Fruit fly (Drosophila melanogaster): Measurements from ENCODE around the gene CG34345.

Gene CG34345

DNA sequence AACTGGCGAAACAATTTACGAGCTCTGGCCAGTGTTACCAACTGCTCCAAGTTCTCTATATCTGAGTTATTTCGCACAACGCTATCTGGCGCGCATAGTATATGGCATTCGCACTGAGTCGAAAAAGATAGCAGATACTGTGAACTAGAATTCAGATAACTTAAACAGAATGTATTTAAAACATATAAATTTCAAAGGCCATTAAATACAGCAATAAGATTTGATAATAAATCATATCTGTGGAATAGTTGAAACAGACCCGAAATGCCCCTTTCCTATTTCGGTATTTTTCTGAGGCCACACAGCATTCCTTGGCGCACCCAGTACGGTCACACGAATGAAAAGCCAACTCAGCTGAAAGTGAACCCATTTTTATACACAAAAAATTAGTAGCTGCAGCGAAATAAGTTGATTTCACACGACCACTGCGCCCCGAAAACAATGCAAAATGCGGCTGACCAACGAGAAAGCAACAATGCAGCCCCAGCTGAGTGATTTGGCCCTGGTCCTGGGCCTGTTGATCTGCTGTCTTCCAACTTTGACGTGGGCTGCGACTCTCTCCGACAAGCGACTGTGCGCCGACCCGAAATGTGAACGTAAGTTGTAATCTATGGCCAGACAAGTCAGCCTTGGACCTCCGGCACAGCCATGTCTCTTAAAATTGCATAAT, 26.3 kb downstream of the CG34345 start, which contains the start of the genes CG31635 and Tango1 (continued):
- TF ChIP-seq CG30431 (GFP tag; optimal IDR thresholded peaks at IDR 0.05) = no peak
- TF ChIP-seq Sox100B (GFP tag; optimal IDR thresholded peaks at IDR 0.05) = no peak
- TF ChIP-seq sens-2 (GFP tag; IDR thresholded peaks at IDR 0.05) = no peak
- peak; percentile 92 for TF ChIP-seq CG17186 (GFP tag; optimal IDR thresholded peaks at IDR 0.05)
- TF ChIP-seq Lim3 (GFP tag; IDR thresholded peaks at IDR 0.05) = no peak
- TF ChIP-seq CHES-1-like (GFP tag; optimal IDR thresholded peaks at IDR 0.05) = peak; percentile 20
- TF ChIP-seq CG30020 (tag; optimal IDR thresholded peaks at IDR 0.05) = peak; percentile 56
- no peak for TF ChIP-seq BtbVII (GFP tag; optimal IDR thresholded peaks at IDR 0.05)
- TF ChIP-seq dm (GFP tag; optimal IDR thresholded peaks at IDR 0.05) = no peak
- TF ChIP-seq CG9609 (GFP tag; optimal IDR thresholded peaks at IDR 0.05) = no peak
- no peak for TF ChIP-seq CG10147 (GFP tag; optimal IDR thresholded peaks at IDR 0.05)
- TF ChIP-seq CG3995 (GFP tag; optimal IDR thresholded peaks at IDR 0.05) = no peak
- no peak for TF ChIP-seq corto (GFP tag; optimal IDR thresholded peaks at IDR 0.05)
- TF ChIP-seq Abd-B (GFP tag; optimal IDR thresholded peaks at IDR 0.05) = peak; percentile 75
- no peak for TF ChIP-seq wdn (GFP tag; IDR thresholded peaks at IDR 0.05)
- no peak for TF ChIP-seq CG7556 (GFP tag; optimal IDR thresholded peaks at IDR 0.05)
- no peak for TF ChIP-seq ranshi (GFP tag; IDR thresholded peaks at IDR 0.05)
- TF ChIP-seq Dref (GFP tag; IDR thresholded peaks at IDR 0.05) = no peak
- TF ChIP-seq ab (GFP tag; optimal IDR thresholded peaks at IDR 0.05) = no peak
- no peak for TF ChIP-seq D (optimal IDR thresholded peaks at IDR 0.05)
- no peak for TF ChIP-seq D (GFP tag; optimal IDR thresholded peaks at IDR 0.05)
- no peak for TF ChIP-seq dmrt99B (tag; optimal IDR thresholded peaks at IDR 0.05)
- TF ChIP-seq otp (GFP tag; IDR thresholded peaks at IDR 0.05) = no peak
- TF ChIP-seq ttk (GFP tag; IDR thresholded peaks at IDR 0.05) = no peak
- TF ChIP-seq Sry-δ (GFP tag; optimal IDR thresholded peaks at IDR 0.05) = peak; percentile 48
- TF ChIP-seq pita (GFP tag; optimal IDR thresholded peaks at IDR 0.05) = no peak
- peak; percentile 46; the same call in 1 of the 2 replicates for TF ChIP-seq Ptx1 (GFP tag; IDR thresholded peaks at IDR 0.05)
- peak; percentile 17 for TF ChIP-seq Hsf (GFP tag; optimal IDR thresholded peaks at IDR 0.05)
- TF ChIP-seq lilli (GFP tag; optimal IDR thresholded peaks at IDR 0.05) = peak; percentile 14
- no peak for TF ChIP-seq Rx (GFP tag; IDR thresholded peaks at IDR 0.05)
- 0 out of 3 replicates have a peak, but pooled peaks have one; percentile 37 for TF ChIP-seq CG11093 (GFP tag; IDR thresholded peaks at IDR 0.05)
- peak; percentile 62 for TF ChIP-seq vvl (GFP tag; IDR thresholded peaks at IDR 0.05)
- TF ChIP-seq Hand (GFP tag; optimal IDR thresholded peaks at IDR 0.05) = no peak
- peak; percentile 82 for TF ChIP-seq CG17802 (tag; optimal IDR thresholded peaks at IDR 0.05)
- peak; percentile 89 for TF ChIP-seq pzg (GFP tag; optimal IDR thresholded peaks at IDR 0.05)
- no peak for TF ChIP-seq CG9727 (GFP tag; optimal IDR thresholded peaks at IDR 0.05)
- TF ChIP-seq CG9932 (GFP tag; IDR thresholded peaks at IDR 0.05) = 0 out of 2 replicates have a peak, but pooled peaks have one; percentile 40
- TF ChIP-seq ems (GFP tag; optimal IDR thresholded peaks at IDR 0.05) = no peak
- TF ChIP-seq Max (GFP tag; optimal IDR thresholded peaks at IDR 0.05) = peak; percentile 57
- TF ChIP-seq CG5245 (GFP tag; optimal IDR thresholded peaks at IDR 0.05) = no peak
- no peak for TF ChIP-seq CG2199 (GFP tag; IDR thresholded peaks at IDR 0.05)
- no peak for TF ChIP-seq trh (GFP tag; optimal IDR thresholded peaks at IDR 0.05)
- peak; percentile 30 for TF ChIP-seq Myb (GFP tag; optimal IDR thresholded peaks at IDR 0.05)
- no peak for TF ChIP-seq Fer3 (tag; optimal IDR thresholded peaks at IDR 0.05)
- TF ChIP-seq Poxn (GFP tag; IDR thresholded peaks at IDR 0.05) = no peak
- no peak for TF ChIP-seq CG32772 (GFP tag; IDR thresholded peaks at IDR 0.05)
- TF ChIP-seq CG11723 (GFP tag; optimal IDR thresholded peaks at IDR 0.05) = no peak
- peak; percentile 10 for TF ChIP-seq crc (GFP tag; optimal IDR thresholded peaks at IDR 0.05)
- TF ChIP-seq CG14667 (GFP tag; IDR thresholded peaks at IDR 0.05) = no peak
- TF ChIP-seq caup (GFP tag; optimal IDR thresholded peaks at IDR 0.05; ENCODE audit: severe bottlenecking) = no peak
- TF ChIP-seq dpn (GFP tag; optimal IDR thresholded peaks at IDR 0.05) = no peak

Measured in whole organism, embryonic.